Fruit fly (Drosophila melanogaster) Kc167 (cell line): ENCODE results near the gene CG43386.

ENCODE experiments used
- h ChIP-seq: fragments of >200 bp; optimal IDR thresholded peaks from 3 replicates; lab custom pipeline; 2018; ENCODE audit warnings: missing external identifiers
- insv ChIP-seq: fragments of >200 bp; optimal IDR thresholded peaks from 3 replicates; lab custom pipeline; 2018; ENCODE audit warnings: missing external identifiers

- TF ChIP-seq h (lab: Kevin White, UChicago) (no peak), insv (lab: Kevin White, UChicago) (no peak)
These were observed 31.5 kb upstream of the CG43386 start, which contains the start of gene CG33557 for dm6 chrX:10008576-10009260.
